Worm (Caenorhabditis elegans) whole organism, L4 larva: ENCODE results near the gene srz-6.

Experiments used
- D1046.2 ChIP-seq: fragments of 200-800 bp; sonication (Bioruptor generic); IDR thresholded peaks from 2 replicates; pipeline ENCODE4 v1.3.6; 2022; ENCODE audit warnings: missing genetic modification characterization, missing compliant biosample characterization
- F26F4.8 ChIP-seq: fragments of 200-800 bp; sonication (Bioruptor generic); conservative IDR thresholded peaks from 2 replicates; pipeline ENCODE4 v1.3.6; 2022; ENCODE audit warnings: missing genetic modification characterization, missing compliant biosample characterization
- F44E2.7 ChIP-seq: fragments of 200-800 bp; sonication (Bioruptor generic); IDR thresholded peaks from 2 replicates; pipeline ENCODE4 v2.1.2; 2022; ENCODE audit warnings: missing genetic modification characterization, missing compliant biosample characterization
- F49E8.2 ChIP-seq: sonication (generic microtip); optimal IDR thresholded peaks from 2 replicates; lab custom pipeline; 2016; ENCODE audit warnings: missing compliant biosample characterization, mild to moderate bottlenecking, missing genetic modification characterization, borderline replicate concordance
- Y48G9A.11 ChIP-seq: fragments of 200-800 bp; sonication (Bioruptor generic); IDR thresholded peaks from 2 replicates; pipeline ENCODE4 v1.3.6; 2022; ENCODE audit warnings: missing genetic modification reagents, missing genetic modification characterization, missing compliant biosample characterization
- Y5F2A.4 ChIP-seq: fragments of 200-800 bp; sonication (Bioruptor generic); optimal IDR thresholded peaks from 2 replicates; lab custom pipeline; 2018; ENCODE audit warnings: mild to moderate bottlenecking, missing genetic modification characterization, missing compliant biosample characterization
- ZK337.2 ChIP-seq: fragments of 200-800 bp; sonication (Bioruptor generic); IDR thresholded peaks from 2 replicates; pipeline ENCODE4 v1.3.6; 2022; ENCODE audit warnings: missing genetic modification reagents, missing genetic modification characterization, missing compliant biosample characterization
- arid-1 ChIP-seq: fragments of 200-800 bp; sonication (Bioruptor generic); conservative IDR thresholded peaks from 2 replicates; pipeline ENCODE4 v1.3.6; 2022; ENCODE audit warnings: missing genetic modification reagents, missing genetic modification characterization, missing compliant biosample characterization
- attf-4 ChIP-seq: sonication (generic microtip); optimal IDR thresholded peaks from 3 replicates; lab custom pipeline; 2017; ENCODE audit warnings: missing biosample characterization, missing genetic modification characterization
- ctbp-1 ChIP-seq: fragments of 200-800 bp; sonication (Bioruptor generic); IDR thresholded peaks from 2 replicates; pipeline ENCODE4 v1.3.6; 2022; ENCODE audit warnings: missing genetic modification reagents, missing genetic modification characterization, missing compliant biosample characterization
- daf-16 ChIP-seq, 3 experiments: sonication (generic microtip); optimal IDR thresholded peaks; 2 replicates each; lab custom pipeline; 2016 to 2017; ENCODE audit warnings: missing genetic modification characterization in 3 of 3, missing genetic modification reagents in 3 of 3, mild to moderate bottlenecking in 2 of 3, missing compliant biosample characterization in 2 of 3, missing biosample characterization in 1 of 3, moderate library complexity in 1 of 3
- daf-19 ChIP-seq: fragments of 200-800 bp; sonication (Bioruptor generic); conservative IDR thresholded peaks from 2 replicates; pipeline ENCODE4 v1.3.6; 2022; ENCODE audit warnings: missing genetic modification characterization, missing compliant biosample characterization
- dmd-6 ChIP-seq: fragments of 200-800 bp; sonication (Bioruptor generic); IDR thresholded peaks from 2 replicates; pipeline ENCODE4 v1.3.6; 2022; ENCODE audit warnings: missing genetic modification reagents, missing genetic modification characterization, missing compliant biosample characterization
- dmd-8 ChIP-seq: fragments of 200-800 bp; sonication (Bioruptor generic); IDR thresholded peaks from 2 replicates; pipeline ENCODE4 v1.3.6; 2022; ENCODE audit warnings: missing genetic modification characterization, missing compliant biosample characterization
- egl-43 ChIP-seq: fragments of 200-800 bp; sonication (Bioruptor generic); IDR thresholded peaks from 2 replicates; pipeline ENCODE4 v1.3.6; 2022; ENCODE audit warnings: missing genetic modification reagents, missing genetic modification characterization, missing compliant biosample characterization
- gei-8 ChIP-seq: fragments of 200-800 bp; sonication (Bioruptor generic); optimal IDR thresholded peaks from 2 replicates; lab custom pipeline; 2018; ENCODE audit warnings: mild to moderate bottlenecking, missing genetic modification characterization, missing compliant biosample characterization
- hif-1 ChIP-seq, 2 experiments: sonication (generic microtip); optimal IDR thresholded peaks; 2 replicates each; lab custom pipeline; 2016 to 2017; ENCODE audit warnings: missing compliant biosample characterization in 2 of 2, missing genetic modification characterization in 2 of 2, missing genetic modification reagents in 2 of 2, missing genotype in 2 of 2, mild to moderate bottlenecking in 1 of 2
- hlh-11 ChIP-seq: fragments of 200-800 bp; sonication (Bioruptor generic); optimal IDR thresholded peaks from 2 replicates; lab custom pipeline; 2018; ENCODE audit warnings: mild to moderate bottlenecking, missing genetic modification characterization, missing compliant biosample characterization
- hlh-30 ChIP-seq: sonication (generic microtip); optimal IDR thresholded peaks from 2 replicates; lab custom pipeline; 2017; ENCODE audit warnings: antibody characterized with exemption, mild to moderate bottlenecking, missing genetic modification characterization, missing compliant biosample characterization; ENCODE audit not compliant: insufficient read depth
- lim-7 ChIP-seq: fragments of 200-800 bp; sonication (Bioruptor generic); IDR thresholded peaks from 2 replicates; pipeline ENCODE4 v1.3.6; 2022; ENCODE audit warnings: missing genetic modification characterization, missing compliant biosample characterization
- lin-1 ChIP-seq: fragments of 200-800 bp; sonication (Bioruptor generic); IDR thresholded peaks from 2 replicates; pipeline ENCODE4 v1.3.6; 2022; ENCODE audit warnings: missing genetic modification reagents, missing genetic modification characterization, missing compliant biosample characterization
- lin-13 ChIP-seq: fragments of 150-350 bp; optimal IDR thresholded peaks from 2 replicates; lab custom pipeline; 2014; ENCODE audit warnings: missing biosample characterization, missing genetic modification reagents, missing genetic modification characterization
- madf-5 ChIP-seq, 2 experiments: fragments of 200-800 bp; sonication (Bioruptor generic); IDR thresholded peaks; 2 replicates each; pipeline ENCODE4 v1.3.6; 2022; ENCODE audit warnings: missing compliant biosample characterization in 2 of 2, missing genetic modification characterization in 2 of 2
- madf-9 ChIP-seq: fragments of 200-800 bp; sonication (Bioruptor generic); conservative IDR thresholded peaks from 2 replicates; pipeline ENCODE4 v1.3.6; 2022; ENCODE audit warnings: missing genetic modification reagents, missing genetic modification characterization, missing compliant biosample characterization
- mep-1 ChIP-seq: fragments of 150-350 bp; sonication (generic microtip); optimal IDR thresholded peaks from 3 replicates; lab custom pipeline; 2014; ENCODE audit warnings: missing biosample characterization, missing genetic modification characterization
- mes-2 ChIP-seq: sonication (generic microtip); optimal IDR thresholded peaks from 2 replicates; lab custom pipeline; 2016; ENCODE audit warnings: missing genotype, mild to moderate bottlenecking, missing genetic modification characterization, missing compliant biosample characterization; ENCODE audit not compliant: poor library complexity, severe bottlenecking
- nhr-102 ChIP-seq: sonication (generic microtip); optimal IDR thresholded peaks from 2 replicates; lab custom pipeline; 2016; ENCODE audit warnings: mild to moderate bottlenecking, missing genetic modification characterization, moderate library complexity, missing compliant biosample characterization
- nhr-111 ChIP-seq: fragments of 200-800 bp; sonication (Bioruptor generic); optimal IDR thresholded peaks from 2 replicates; lab custom pipeline; 2018; ENCODE audit warnings: mild to moderate bottlenecking, missing genetic modification characterization, missing compliant biosample characterization
- nhr-48 ChIP-seq: sonication (generic microtip); optimal IDR thresholded peaks from 2 replicates; lab custom pipeline; 2016; ENCODE audit warnings: mild to moderate bottlenecking, missing genetic modification characterization, missing compliant biosample characterization
- pha-4 ChIP-seq, 2 experiments: fragments of 150-350 bp in 1 of 2; fragments of 200-800 bp in 1 of 2; sonication (Bioruptor generic) in 1 of 2; IDR thresholded peaks in 1 of 2; optimal IDR thresholded peaks in 1 of 2; 2 replicates each; pipeline versions ENCODE4 v1.3.6 to Lab custom; 2014 to 2022; ENCODE audit warnings: missing genetic modification characterization in 2 of 2, missing genetic modification reagents in 2 of 2, missing biosample characterization in 1 of 2, missing compliant biosample characterization in 1 of 2
- php-3 ChIP-seq: fragments of 200-800 bp; sonication (Bioruptor generic); IDR thresholded peaks from 2 replicates; pipeline ENCODE4 v1.3.6; 2022; ENCODE audit warnings: missing genetic modification reagents, missing genetic modification characterization, missing compliant biosample characterization
- sdz-12 ChIP-seq: fragments of 200-800 bp; sonication (Bioruptor generic); optimal IDR thresholded peaks from 2 replicates; lab custom pipeline; 2018; ENCODE audit warnings: mild to moderate bottlenecking, missing genetic modification characterization, missing compliant biosample characterization
- set-16 ChIP-seq: fragments of 200-800 bp; sonication (Bioruptor generic); IDR thresholded peaks from 2 replicates; pipeline ENCODE4 v1.3.6; 2022; ENCODE audit warnings: missing genetic modification reagents, missing genetic modification characterization, missing compliant biosample characterization
- snpc-1.2 ChIP-seq: fragments of 200-800 bp; sonication (Bioruptor generic); IDR thresholded peaks from 2 replicates; pipeline ENCODE4 v1.3.6; 2022; ENCODE audit warnings: missing genetic modification reagents, missing genetic modification characterization, missing compliant biosample characterization
- tra-1 ChIP-seq: fragments of 200-800 bp; sonication (Bioruptor generic); IDR thresholded peaks from 2 replicates; pipeline ENCODE4 v1.3.6; 2022; ENCODE audit warnings: missing genetic modification reagents, missing genetic modification characterization, missing compliant biosample characterization
- unc-130 ChIP-seq: sonication (generic microtip); optimal IDR thresholded peaks from 2 replicates; lab custom pipeline; 2016; ENCODE audit warnings: missing genetic modification reagents, missing genetic modification characterization, missing compliant biosample characterization
- vab-7 ChIP-seq: fragments of 200-800 bp; sonication (Bioruptor generic); IDR thresholded peaks from 2 replicates; pipeline ENCODE4 v1.3.6; 2022; ENCODE audit warnings: missing genetic modification reagents, missing genetic modification characterization, missing compliant biosample characterization
- zfp-2 ChIP-seq: sonication (generic microtip); optimal IDR thresholded peaks from 2 replicates; lab custom pipeline; 2016; ENCODE audit warnings: mild to moderate bottlenecking, missing genetic modification characterization, missing compliant biosample characterization
- zip-2 ChIP-seq: fragments of 150-350 bp; optimal IDR thresholded peaks from 2 replicates; lab custom pipeline; 2014; ENCODE audit warnings: missing biosample characterization, missing genetic modification characterization

The srz-6 gene

DNA sequence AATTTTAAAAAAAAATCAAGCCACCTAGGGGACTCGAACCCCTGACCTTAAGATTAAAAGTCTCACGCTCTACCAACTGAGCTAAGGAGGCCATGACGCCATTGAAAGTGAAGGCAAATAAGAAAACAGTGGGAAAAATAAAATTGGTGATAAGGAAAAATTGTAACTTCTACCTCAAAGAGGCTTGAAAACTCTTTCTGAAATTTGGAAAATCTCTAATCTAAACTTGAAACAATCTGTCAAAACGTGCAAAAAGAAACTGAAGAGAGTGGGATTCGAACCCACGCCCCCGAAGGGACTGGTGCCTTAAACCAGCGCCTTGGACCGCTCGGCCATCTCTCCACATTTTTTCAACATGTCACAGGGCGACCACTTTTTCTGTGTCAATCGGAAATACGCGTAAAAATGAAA lies 49.6 kb downstream of the srz-6 start (continued):
- TF ChIP-seq nhr-102 (peak; percentile 72), tra-1 (GFP tag; lab: Robert Waterston, UW) (0 out of 2 replicates have a peak, but pooled peaks have one; percentile 47), egl-43 (GFP tag; lab: Robert Waterston, UW) (peak; percentile 70; the same call in 1 of the 2 replicates), zip-2 (tag; lab: Kevin White, UChicago) (peak; percentile 47), unc-130 (peak; percentile 62), set-16 (GFP tag; lab: Robert Waterston, UW) (peak; percentile 15; the same call in 1 of the 2 replicates), hlh-30 (tag; lab: Kevin White, UChicago) (peak; percentile 35), madf-5 (GFP tag; IDR thresholded peaks at IDR 0.05; lab: Robert Waterston, UW) (peak in 1 of 2 experiments; percentile 68; a peak in 1 of 4 replicates), F49E8.2 (tag; lab: Kevin White, UChicago) (peak; percentile 51), Y5F2A.4 (peak; percentile 66), ctbp-1 (GFP tag; lab: Robert Waterston, UW) (peak; percentile 73), zfp-2 (tag; lab: Kevin White, UChicago) (peak; percentile 23), vab-7 (GFP tag; lab: Robert Waterston, UW) (peak; percentile 76), F26F4.8 (0 out of 2 replicates have a peak, but pooled peaks have one; percentile 8), daf-19 (GFP tag; lab: Robert Waterston, UW) (peak; percentile 84), hif-1 (tag; optimal IDR thresholded peaks at IDR 0.05; lab: Kevin White, UChicago) (peak in 1 of 2 experiments; percentile 39), php-3 (GFP tag; lab: Robert Waterston, UW) (peak; percentile 64; the same call in 1 of the 2 replicates), mes-2 (tag; lab: Kevin White, UChicago) (peak; percentile 42), lim-7 (peak; percentile 85)

DNA sequence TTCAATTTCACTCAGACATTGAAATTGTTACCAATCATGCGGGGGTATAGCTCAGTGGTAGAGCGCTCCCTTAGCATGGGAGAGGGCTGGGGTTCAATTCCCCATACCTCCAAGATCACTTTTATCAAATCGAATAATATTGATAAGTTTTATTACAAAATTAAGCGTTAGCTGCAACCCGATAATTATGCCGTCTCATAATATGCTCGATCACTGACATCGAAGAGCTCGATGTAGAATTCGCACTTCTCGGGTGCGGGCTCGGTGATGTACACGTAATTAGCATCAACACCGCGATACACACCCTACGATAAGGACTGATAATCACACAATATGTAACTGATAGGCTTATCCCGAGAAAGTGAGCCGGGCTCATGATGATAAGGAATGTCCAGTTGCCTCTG lies 50.6 kb downstream of the srz-6 start:
- TF ChIP-seq nhr-102: peak; percentile 58
- peak; percentile 80 for TF ChIP-seq F26F4.8
- TF ChIP-seq daf-16 (GFP tag; optimal IDR thresholded peaks at IDR 0.05; lab: Kevin White, UChicago): peak; percentile 42 to 84
- no peak for TF ChIP-seq daf-16 (tag; optimal IDR thresholded peaks at IDR 0.05; lab: Kevin White, UChicago)
- TF ChIP-seq mes-2 (tag; lab: Kevin White, UChicago): no peak
- peak; percentile 4 for TF ChIP-seq F49E8.2 (tag; lab: Kevin White, UChicago)
- 0 out of 2 replicates have a peak, but pooled peaks have one; percentile 46 for TF ChIP-seq Y48G9A.11
- peak; percentile 26 for TF ChIP-seq gei-8
- no peak for TF ChIP-seq sdz-12
- peak; percentile 40 for TF ChIP-seq dmd-6
- peak; percentile 74 for TF ChIP-seq lim-7
- peak; percentile 54 for TF ChIP-seq lin-13 (GFP tag; lab: Kevin White, UChicago)
- TF ChIP-seq tra-1 (GFP tag; lab: Robert Waterston, UW): peak; percentile 60; the same call in 1 of the 2 replicates
- 0 out of 2 replicates have a peak, but pooled peaks have one; percentile 40 for TF ChIP-seq arid-1 (GFP tag; lab: Robert Waterston, UW)
- TF ChIP-seq mep-1 (tag; lab: Kevin White, UChicago): no peak
- peak; percentile 36 for TF ChIP-seq zip-2 (tag; lab: Kevin White, UChicago)
- TF ChIP-seq ZK337.2 (GFP tag; lab: Robert Waterston, UW): 0 out of 2 replicates have a peak, but pooled peaks have one; percentile 40
- TF ChIP-seq hlh-11 (tag; lab: Kevin White, UChicago): peak; percentile 3
- peak; percentile 62; the same call in 1 of the 2 replicates for TF ChIP-seq dmd-8 (GFP tag; lab: Robert Waterston, UW)
- TF ChIP-seq D1046.2 (GFP tag; lab: Robert Waterston, UW): 0 out of 2 replicates have a peak, but pooled peaks have one; percentile 49
- 0 out of 2 replicates have a peak, but pooled peaks have one; percentile 68 for TF ChIP-seq F44E2.7 (GFP tag; lab: Robert Waterston, UW)
- peak; percentile 9 for TF ChIP-seq nhr-48 (tag; lab: Kevin White, UChicago)
- TF ChIP-seq madf-9 (GFP tag; lab: Robert Waterston, UW): 0 out of 2 replicates have a peak, but pooled peaks have one; percentile 36
- no peak for TF ChIP-seq attf-4 (tag; lab: Kevin White, UChicago)
- TF ChIP-seq nhr-111: no peak
- peak; percentile 49; the same call in 1 of the 2 replicates for TF ChIP-seq lin-1 (GFP tag; lab: Robert Waterston, UW)
- TF ChIP-seq pha-4 (GFP tag; IDR thresholded peaks at IDR 0.05; lab: Robert Waterston, UW): peak; percentile 45; the same call in 1 of the 2 replicates
- TF ChIP-seq pha-4 (tag; optimal IDR thresholded peaks at IDR 0.05; lab: Kevin White, UChicago): no peak
- peak; percentile 22 for TF ChIP-seq hlh-30 (tag; lab: Kevin White, UChicago)
- TF ChIP-seq snpc-1.2 (GFP tag; lab: Robert Waterston, UW): no peak; the same call in none of the 2 replicates
